Worm (Caenorhabditis elegans): ENCODE results near the gene ZK1086.2.

ce11 chrX:13793525-13793924 is at the start of gene ZK1086.2:
- no peak for TF ChIP-seq lin-35 (GFP tag; optimal IDR thresholded peaks at IDR 0.05)
- TF ChIP-seq nhr-28 (tag; optimal IDR thresholded peaks at IDR 0.05): no peak
- no peak for TF ChIP-seq aly-2 (tag; optimal IDR thresholded peaks at IDR 0.05)
- no peak for TF ChIP-seq ces-1 (GFP tag; optimal IDR thresholded peaks at IDR 0.05)
- no peak for TF ChIP-seq nhr-11 (tag; optimal IDR thresholded peaks at IDR 0.05)
- TF ChIP-seq lsy-2 (tag; optimal IDR thresholded peaks at IDR 0.05): no peak
- TF ChIP-seq unc-62 (GFP tag; optimal IDR thresholded peaks at IDR 0.05): no peak
- no peak for TF ChIP-seq elt-2 (tag; optimal IDR thresholded peaks at IDR 0.05)
- no peak for TF ChIP-seq snpc-4 (tag; optimal IDR thresholded peaks at IDR 0.05)
- TF ChIP-seq ztf-11 (tag; optimal IDR thresholded peaks at IDR 0.05): no peak
- no peak for TF ChIP-seq nhr-19 (GFP tag; conservative IDR thresholded peaks at IDR 0.05)
- no peak for TF ChIP-seq unc-130 (tag; optimal IDR thresholded peaks at IDR 0.05)
- TF ChIP-seq blmp-1 (tag; optimal IDR thresholded peaks at IDR 0.05): no peak
- no peak for TF ChIP-seq dpl-1 (GFP tag; optimal IDR thresholded peaks at IDR 0.05)

All from whole organism, L1 larva.